Fruit fly (Drosophila melanogaster) whole organism, wandering third instar larva: ENCODE data around the gene CG14892.

Source experiments
- Abd-B ChIP-seq: fragments of >200 bp; optimal IDR thresholded peaks from 2 replicates; lab custom pipeline; 2017; ENCODE audit warnings: missing biosample characterization, missing genetic modification characterization
- Dfd ChIP-seq: fragments of >200 bp; optimal IDR thresholded peaks from 2 replicates; lab custom pipeline; 2017; ENCODE audit warnings: missing biosample characterization, missing genetic modification characterization
- Myc ChIP-seq: fragments of >200 bp; optimal IDR thresholded peaks from 2 replicates; lab custom pipeline; 2017
- N ChIP-seq: fragments of >200 bp; optimal IDR thresholded peaks from 2 replicates; lab custom pipeline; 2018; ENCODE audit warnings: missing biosample characterization, missing external identifiers, missing genetic modification characterization
- Rel ChIP-seq, 2 experiments: fragments of 200-800 bp; sonication (Bioruptor generic) in 1 of 2; optimal IDR thresholded peaks; 2 replicates in 1 of 2; 3 replicates in 1 of 2; lab custom pipeline; 2016 to 2019; ENCODE audit warnings: mild to moderate bottlenecking in 2 of 2, missing biosample characterization in 2 of 2, missing genetic modification characterization in 2 of 2, moderate library complexity in 1 of 2
- dl ChIP-seq, 2 experiments: fragments of 175-275, 200-275 bp in 1 of 2; fragments of 200-275 bp in 1 of 2; sonication (Bioruptor generic); optimal IDR thresholded peaks; lab custom pipeline; 2018; ENCODE audit warnings: mild to moderate bottlenecking in 2 of 2, missing biosample characterization in 2 of 2, missing genetic modification characterization in 2 of 2, moderate library complexity in 2 of 2; ENCODE audit not compliant: partially characterized antibody in 2 of 2, insufficient read depth in 1 of 2
- pan ChIP-seq: fragments of >200 bp; optimal IDR thresholded peaks from 2 replicates; lab custom pipeline; 2017
- psq ChIP-seq: fragments of 200-800 bp; sonication (Bioruptor generic); optimal IDR thresholded peaks from 3 replicates; lab custom pipeline; 2017; ENCODE audit warnings: missing biosample characterization, mild to moderate bottlenecking, missing genetic modification characterization, moderate library complexity
- sage ChIP-seq: fragments of 200-800 bp; sonication (Bioruptor generic); optimal IDR thresholded peaks from 2 replicates; lab custom pipeline; 2016; ENCODE audit warnings: missing biosample characterization, mild to moderate bottlenecking, missing genetic modification characterization
- usp ChIP-seq: fragments of >200 bp; optimal IDR thresholded peaks from 2 replicates; lab custom pipeline; 2017; ENCODE audit warnings: missing biosample characterization, missing genetic modification characterization

dm6 chr3R:16594056-16594858, at the start of gene CG14892:
- no peak for TF ChIP-seq Myc (lab: Kevin White, UChicago)
- peak; percentile 11 for TF ChIP-seq pan
- no peak for TF ChIP-seq Abd-B (GFP tag; lab: Kevin White, UChicago)
- no peak for TF ChIP-seq Rel (GFP tag; optimal IDR thresholded peaks at IDR 0.05; lab: Kevin White, UChicago)
- TF ChIP-seq Rel (tag; optimal IDR thresholded peaks at IDR 0.05; lab: Kevin White, UChicago), result no peak
- no peak for TF ChIP-seq dl (GFP tag; optimal IDR thresholded peaks at IDR 0.05; lab: Kevin White, UChicago; ENCODE audit: insufficient read depth in 1 of 2, partially characterized antibody in 2 of 2)
- TF ChIP-seq N (GFP tag; lab: Kevin White, UChicago), result no peak
- TF ChIP-seq usp (GFP tag; lab: Kevin White, UChicago), result no peak
- TF ChIP-seq psq, result no peak
- TF ChIP-seq sage (GFP tag; lab: Kevin White, UChicago), result no peak
- no peak for TF ChIP-seq Dfd (GFP tag; lab: Kevin White, UChicago)
